Worm (Caenorhabditis elegans) whole organism, L2 larva: Measurements from ENCODE around the gene R07C3.3.
"Not testable (repeated sequence)": the region's sequence is repeated elsewhere in the genome, so short reads cannot be mapped to it uniquely, and the experiment has no call there.

Experiments used
- Y55F3AM.14 ChIP-seq: fragments of 200-800 bp; sonication (Bioruptor generic); optimal IDR thresholded peaks from 2 replicates; lab custom pipeline; 2018; ENCODE audit warnings: mild to moderate bottlenecking, missing genetic modification characterization, missing compliant biosample characterization
- ZK546.5 ChIP-seq: sonication (generic microtip); optimal IDR thresholded peaks from 2 replicates; lab custom pipeline; 2017; ENCODE audit warnings: missing biosample characterization, missing genetic modification characterization
- aly-2 ChIP-seq: fragments of 150-350 bp; optimal IDR thresholded peaks from 2 replicates; lab custom pipeline; 2014; ENCODE audit warnings: missing biosample characterization, missing genetic modification characterization
- dmd-4 ChIP-seq: sonication (generic microtip); optimal IDR thresholded peaks from 2 replicates; lab custom pipeline; 2017; ENCODE audit warnings: missing biosample characterization, missing genetic modification characterization
- egl-27 ChIP-seq: sonication (generic microtip); optimal IDR thresholded peaks from 3 replicates; lab custom pipeline; 2017; ENCODE audit warnings: missing biosample characterization, missing genetic modification reagents, missing genetic modification characterization
- elt-3 ChIP-seq: sonication (generic microtip); optimal IDR thresholded peaks from 2 replicates; lab custom pipeline; 2017; ENCODE audit warnings: missing biosample characterization, missing genetic modification characterization
- lsy-2 ChIP-seq, 2 experiments: fragments of 150-350 bp in 1 of 2; sonication (generic microtip) in 1 of 2; optimal IDR thresholded peaks; 2 replicates each; lab custom pipeline; 2014 to 2017; ENCODE audit warnings: missing biosample characterization in 2 of 2, missing genetic modification characterization in 2 of 2
- nhr-11 ChIP-seq: fragments of 150-350 bp; optimal IDR thresholded peaks from 2 replicates; lab custom pipeline; 2014; ENCODE audit warnings: missing biosample characterization, missing genetic modification characterization
- nhr-129 ChIP-seq: fragments of 150-350 bp; optimal IDR thresholded peaks from 2 replicates; lab custom pipeline; 2014; ENCODE audit warnings: missing biosample characterization, missing genetic modification characterization
- nhr-23 ChIP-seq: fragments of 150-350 bp; optimal IDR thresholded peaks from 2 replicates; lab custom pipeline; 2014; ENCODE audit warnings: missing biosample characterization, missing genetic modification reagents, missing genetic modification characterization
- nhr-237 ChIP-seq: fragments of 150-350 bp; optimal IDR thresholded peaks from 2 replicates; lab custom pipeline; 2014; ENCODE audit warnings: missing biosample characterization, missing genetic modification characterization
- nhr-25 ChIP-seq: fragments of 150-350 bp; sonication (generic microtip); optimal IDR thresholded peaks from 3 replicates; lab custom pipeline; 2014; ENCODE audit warnings: missing biosample characterization, missing genetic modification characterization
- nhr-77 ChIP-seq: fragments of 150-350 bp; optimal IDR thresholded peaks from 2 replicates; lab custom pipeline; 2014; ENCODE audit warnings: missing biosample characterization, missing genetic modification characterization
- sma-3 ChIP-seq: sonication (generic microtip); optimal IDR thresholded peaks from 2 replicates; lab custom pipeline; 2016; ENCODE audit warnings: missing genetic modification reagents, missing genetic modification characterization, missing compliant biosample characterization
- snpc-4 ChIP-seq: fragments of 150-350 bp; optimal IDR thresholded peaks from 2 replicates; lab custom pipeline; 2014; ENCODE audit warnings: missing biosample characterization, missing genetic modification characterization
- unc-39 ChIP-seq: fragments of 150-350 bp; optimal IDR thresholded peaks from 2 replicates; lab custom pipeline; 2014; ENCODE audit warnings: missing biosample characterization, missing genetic modification characterization
- unc-55 ChIP-seq: fragments of 150-350 bp; sonication (generic microtip); optimal IDR thresholded peaks from 3 replicates; lab custom pipeline; 2014; ENCODE audit warnings: missing biosample characterization, missing genetic modification reagents, missing genetic modification characterization
- zag-1 ChIP-seq: fragments of 150-350 bp; optimal IDR thresholded peaks from 2 replicates; lab custom pipeline; 2014; ENCODE audit warnings: missing biosample characterization, missing genetic modification characterization
- ztf-11 ChIP-seq: sonication (generic microtip); optimal IDR thresholded peaks from 2 replicates; lab custom pipeline; 2017; ENCODE audit warnings: missing biosample characterization, missing genetic modification characterization
- ztf-4 ChIP-seq: fragments of 150-350 bp; optimal IDR thresholded peaks from 2 replicates; lab custom pipeline; 2014; ENCODE audit warnings: missing biosample characterization, missing genetic modification characterization

R07C3.3 gene

ce11 chrII:982842-983241, 44.2 kb downstream of the R07C3.3 start, which contains the start of gene srh-274:
Gene srh-274, plus strand, starts transcription at chrII:983142.
- no peak for TF ChIP-seq ztf-11 (tag; lab: Kevin White, UChicago)
- no peak for TF ChIP-seq Y55F3AM.14 (GFP tag; lab: Kevin White, UChicago)
- TF ChIP-seq dmd-4: no peak
- TF ChIP-seq nhr-77 (tag; lab: Kevin White, UChicago): no peak
- TF ChIP-seq elt-3 (tag; lab: Kevin White, UChicago): no peak
- TF ChIP-seq sma-3 (GFP tag; lab: Kevin White, UChicago): no peak
- TF ChIP-seq aly-2: no peak
- TF ChIP-seq zag-1 (tag; lab: Kevin White, UChicago): no peak
- TF ChIP-seq ZK546.5 (tag; lab: Kevin White, UChicago): no peak
- TF ChIP-seq nhr-237 (tag; lab: Kevin White, UChicago): no peak
- TF ChIP-seq nhr-11 (tag; lab: Kevin White, UChicago): no peak
- TF ChIP-seq lsy-2 (tag; optimal IDR thresholded peaks at IDR 0.05; lab: Kevin White, UChicago): no peak
- no peak for TF ChIP-seq unc-55 (GFP tag; lab: Kevin White, UChicago)
- no peak for TF ChIP-seq egl-27 (tag; lab: Kevin White, UChicago)
- no peak for TF ChIP-seq snpc-4 (tag; lab: Kevin White, UChicago)
- no peak for TF ChIP-seq unc-39 (tag; lab: Kevin White, UChicago)

- not testable (repeated sequence) for TF ChIP-seq nhr-25; nhr-23 (tag; lab: Kevin White, UChicago); sma-3 (GFP tag; lab: Kevin White, UChicago)
- TF ChIP-seq, all 48 proteins: peak for 0; not testable (repeated sequence) for 48
Measured at ce11 chrII:985703-986102, 47.1 kb downstream of the R07C3.3 start, which contains the start of gene fbxc-40. Gene fbxc-40, plus strand, starts transcription at chrII:986003.

- no peak for TF ChIP-seq nhr-129 (tag; lab: Kevin White, UChicago)
- TF ChIP-seq Y55F3AM.14 (GFP tag; lab: Kevin White, UChicago): no peak
- TF ChIP-seq ztf-4 (tag; lab: Kevin White, UChicago): no peak
- TF ChIP-seq egl-27 (tag; lab: Kevin White, UChicago): no peak
- TF ChIP-seq lsy-2 (tag; optimal IDR thresholded peaks at IDR 0.05; lab: Kevin White, UChicago): no peak
Measured at ce11 chrII:988437-988836, 49.8 kb downstream of the R07C3.3 start, which contains the start of gene fbxc-39. Gene fbxc-39, plus strand, starts transcription at chrII:988737.
